Worm (Caenorhabditis elegans) whole organism, L3 larva: ENCODE measurements around the gene rps-14.

Experiments
- egl-27 ChIP-seq: sonication (generic microtip); optimal IDR thresholded peaks from 4 replicates; lab custom pipeline; 2017; ENCODE audit warnings: missing biosample characterization, missing genetic modification reagents, missing genetic modification characterization
- nhr-77 ChIP-seq: fragments of 150-350 bp; optimal IDR thresholded peaks from 2 replicates; lab custom pipeline; 2014; ENCODE audit warnings: missing biosample characterization, missing genetic modification characterization
- ztf-11 ChIP-seq: fragments of 150-350 bp; optimal IDR thresholded peaks from 2 replicates; lab custom pipeline; 2014; ENCODE audit warnings: missing biosample characterization, missing genetic modification characterization

- TF ChIP-seq nhr-77 (no peak), egl-27 (no peak), ztf-11 (tag; lab: Kevin White, UChicago) (no peak)
Observed at ce11 chrIII:7212028-7212427, 32.6 kb upstream of the rps-14 start.
